Fruit fly (Drosophila melanogaster) whole organism, embryonic: ENCODE data around the gene Taf2.

Experiments used
- ATbp ChIP-seq: fragments of 200-800 bp; sonication (Bioruptor generic); optimal IDR thresholded peaks from 2 replicates; lab custom pipeline; 2017; ENCODE audit warnings: missing biosample characterization, mild to moderate bottlenecking, missing genetic modification characterization, missing genetic modification reagents
- Ada2b ChIP-seq: fragments of 200-800 bp; sonication (Bioruptor generic); IDR thresholded peaks from 2 replicates; pipeline ENCODE4 v1.3.6; 2022; ENCODE audit warnings: missing biosample characterization, missing genetic modification characterization
- Atf6 ChIP-seq: fragments of 200-800 bp; sonication (Bioruptor generic); IDR thresholded peaks from 2 replicates; pipeline ENCODE4 v1.3.6; 2022; ENCODE audit warnings: missing biosample characterization, missing genetic modification characterization
- CG13287 ChIP-seq: fragments of 200-800 bp; sonication (Bioruptor generic); IDR thresholded peaks from 2 replicates; pipeline ENCODE4 v1.3.6; 2022; ENCODE audit warnings: missing biosample characterization, missing genetic modification characterization; ENCODE audit not compliant: partially characterized antibody
- CG15514 ChIP-seq: fragments of 200-800 bp; sonication (Bioruptor generic); optimal IDR thresholded peaks from 3 replicates; lab custom pipeline; 2017; ENCODE audit warnings: missing biosample characterization, missing genetic modification characterization, mild to moderate bottlenecking, moderate library complexity, missing genetic modification reagents
- CG1602 ChIP-seq: fragments of 200-800 bp; sonication (Bioruptor generic); optimal IDR thresholded peaks from 3 replicates; lab custom pipeline; 2016; ENCODE audit warnings: missing biosample characterization, missing genetic modification characterization
- CG1603 ChIP-seq: fragments of 200-800 bp; sonication (Bioruptor generic); optimal IDR thresholded peaks from 2 replicates; lab custom pipeline; 2019; ENCODE audit warnings: missing biosample characterization, mild to moderate bottlenecking, missing genetic modification characterization, moderate library complexity
- CG16813 ChIP-seq: fragments of 200-800 bp; sonication (Bioruptor generic); IDR thresholded peaks from 3 replicates; pipeline ENCODE4 v1.3.6; 2022; ENCODE audit warnings: missing biosample characterization, missing genetic modification characterization; ENCODE audit not compliant: partially characterized antibody
- CG16863 ChIP-seq: fragments of 200-800 bp; sonication (Bioruptor generic); optimal IDR thresholded peaks from 3 replicates; lab custom pipeline; 2016; ENCODE audit warnings: missing biosample characterization, missing genetic modification characterization
- CG17328 ChIP-seq: fragments of 200-800 bp; sonication (Bioruptor generic); IDR thresholded peaks from 2 replicates; pipeline ENCODE4 v1.3.6; 2022; ENCODE audit warnings: missing biosample characterization, missing genetic modification characterization
- CG18011 ChIP-seq: fragments of 200-800 bp; sonication (Bioruptor generic); optimal IDR thresholded peaks from 2 replicates; lab custom pipeline; 2017; ENCODE audit warnings: missing biosample characterization, missing genetic modification characterization, mild to moderate bottlenecking, moderate library complexity, missing genotype
- CG2678 ChIP-seq: fragments of 200-800 bp; sonication (Bioruptor generic); optimal IDR thresholded peaks from 3 replicates; lab custom pipeline; 2019; ENCODE audit warnings: missing biosample characterization, mild to moderate bottlenecking, missing genetic modification characterization, moderate library complexity
- CG42726 ChIP-seq: fragments of 200-800 bp; sonication (Bioruptor generic); IDR thresholded peaks from 2 replicates; pipeline ENCODE4 v1.3.6; 2022; ENCODE audit warnings: missing biosample characterization, missing genetic modification characterization; ENCODE audit not compliant: partially characterized antibody
- CG4617 ChIP-seq: fragments of 200-800 bp; sonication (Bioruptor generic); optimal IDR thresholded peaks from 3 replicates; lab custom pipeline; 2016; ENCODE audit warnings: missing biosample characterization, missing genetic modification characterization, borderline replicate concordance
- CG6175 ChIP-seq: fragments of 200-800 bp; sonication (Bioruptor generic); IDR thresholded peaks from 3 replicates; pipeline ENCODE4 v1.3.6; 2022; ENCODE audit warnings: missing biosample characterization, missing genetic modification characterization
- CG8089 ChIP-seq: fragments of 200-800 bp; sonication (Bioruptor generic); optimal IDR thresholded peaks from 3 replicates; lab custom pipeline; 2016; ENCODE audit warnings: missing biosample characterization, missing genetic modification characterization
- Dip2 ChIP-seq: fragments of 200-800 bp; sonication (Bioruptor generic); IDR thresholded peaks from 2 replicates; pipeline ENCODE4 v1.3.6; 2022; ENCODE audit warnings: missing biosample characterization, missing genetic modification characterization
- Doc3 ChIP-seq: fragments of 200-800 bp; sonication (Bioruptor generic); IDR thresholded peaks from 3 replicates; pipeline ENCODE4 v1.3.6; 2022; ENCODE audit warnings: missing biosample characterization, missing genetic modification characterization; ENCODE audit not compliant: partially characterized antibody
- Dref ChIP-seq: fragments of 200-800 bp; sonication (Bioruptor generic); IDR thresholded peaks from 2 replicates; pipeline ENCODE4 v1.3.6; 2022; ENCODE audit warnings: missing biosample characterization, missing genetic modification characterization
- E2f1 ChIP-seq: fragments of 200-800 bp; sonication (Bioruptor generic); IDR thresholded peaks from 2 replicates; pipeline ENCODE4 v1.3.6; 2022; ENCODE audit warnings: missing biosample characterization, missing genetic modification characterization
- GATAe ChIP-seq: fragments of 200-800 bp; sonication (Bioruptor generic); conservative IDR thresholded peaks from 2 replicates; pipeline ENCODE4 v1.3.6; 2022; ENCODE audit warnings: missing biosample characterization, missing genetic modification characterization
- MTF-1 ChIP-seq: fragments of 200-800 bp; sonication (Bioruptor generic); optimal IDR thresholded peaks from 2 replicates; lab custom pipeline; 2018; ENCODE audit warnings: missing biosample characterization, mild to moderate bottlenecking, missing genetic modification characterization, borderline replicate concordance
- Max ChIP-seq: fragments of 200-800 bp; sonication (Bioruptor generic); optimal IDR thresholded peaks from 2 replicates; lab custom pipeline; 2016; ENCODE audit warnings: missing biosample characterization, mild to moderate bottlenecking, missing genetic modification characterization
- Med ChIP-seq: fragments of 200-800 bp; sonication (Bioruptor generic); peaks from one replicate; lab custom pipeline; 2016; ENCODE audit warnings: missing biosample characterization, missing genetic modification characterization, mild to moderate bottlenecking, inconsistent platforms, moderate library complexity
- NC2β ChIP-seq: fragments of 200-800 bp; sonication (Bioruptor generic); optimal IDR thresholded peaks from 2 replicates; lab custom pipeline; 2016; ENCODE audit warnings: missing biosample characterization, missing genetic modification characterization
- Rfx ChIP-seq: fragments of 200-800 bp; sonication (Bioruptor generic); IDR thresholded peaks from 2 replicates; pipeline ENCODE4 v1.3.6; 2022; ENCODE audit warnings: missing biosample characterization, missing genetic modification characterization
- ato ChIP-seq: fragments of 200-800 bp; sonication (Bioruptor generic); IDR thresholded peaks from 2 replicates; pipeline ENCODE4 v1.3.6; 2022; ENCODE audit warnings: missing biosample characterization, missing genetic modification characterization; ENCODE audit not compliant: partially characterized antibody
- cg ChIP-seq: fragments of 200-800 bp; sonication (Bioruptor generic); optimal IDR thresholded peaks from 3 replicates; lab custom pipeline; 2019; ENCODE audit warnings: missing biosample characterization, mild to moderate bottlenecking, missing genetic modification characterization, moderate library complexity
- h ChIP-seq: fragments of >200 bp; optimal IDR thresholded peaks from 2 replicates; lab custom pipeline; 2017
- inv ChIP-seq: fragments of 200-800 bp; sonication (Bioruptor generic); IDR thresholded peaks from 2 replicates; pipeline ENCODE4 v1.3.6; 2022; ENCODE audit warnings: missing biosample characterization, missing genetic modification characterization; ENCODE audit not compliant: partially characterized antibody
- jumu ChIP-seq: fragments of 200-800 bp; sonication (Bioruptor generic); optimal IDR thresholded peaks from 3 replicates; lab custom pipeline; 2016; ENCODE audit warnings: missing biosample characterization, missing genetic modification characterization
- kni ChIP-seq: fragments of 200-800 bp; sonication (Bioruptor generic); optimal IDR thresholded peaks from 3 replicates; lab custom pipeline; 2017; ENCODE audit warnings: mild to moderate bottlenecking, missing biosample characterization, missing genetic modification reagents, missing genetic modification characterization
- nom ChIP-seq: fragments of 200-800 bp; sonication (Bioruptor generic); optimal IDR thresholded peaks from 2 replicates; lab custom pipeline; 2017; ENCODE audit warnings: missing biosample characterization, missing genetic modification characterization, mild to moderate bottlenecking, moderate library complexity, missing genetic modification reagents
- otp ChIP-seq: fragments of 200-800 bp; sonication (Bioruptor generic); IDR thresholded peaks from 3 replicates; pipeline ENCODE4, ENCODE4 v1.3.6; 2022; ENCODE audit warnings: missing biosample characterization, missing genetic modification characterization
- pfk ChIP-seq: fragments of 200-800 bp; sonication (Bioruptor generic); optimal IDR thresholded peaks from 2 replicates; lab custom pipeline; 2018; ENCODE audit warnings: missing biosample characterization, mild to moderate bottlenecking, missing genetic modification characterization, moderate library complexity
- pzg ChIP-seq: fragments of 200-800 bp; sonication (Bioruptor generic); optimal IDR thresholded peaks from 3 replicates; lab custom pipeline; 2018; ENCODE audit warnings: missing biosample characterization, mild to moderate bottlenecking, missing genetic modification characterization, moderate library complexity
- schlank ChIP-seq: fragments of 200-800 bp; sonication (Bioruptor generic); optimal IDR thresholded peaks from 2 replicates; lab custom pipeline; 2018; ENCODE audit warnings: missing biosample characterization, mild to moderate bottlenecking, missing genetic modification characterization
- scrt ChIP-seq: fragments of 200-800 bp; sonication (Bioruptor generic); optimal IDR thresholded peaks from 2 replicates; lab custom pipeline; 2018; ENCODE audit warnings: missing biosample characterization, mild to moderate bottlenecking, missing genetic modification characterization, moderate library complexity
- slbo ChIP-seq: fragments of 200-800 bp; sonication (Bioruptor generic); IDR thresholded peaks from 2 replicates; pipeline ENCODE4 v1.3.6; 2022; ENCODE audit warnings: missing biosample characterization, missing genetic modification characterization
- so ChIP-seq: fragments of 200-800 bp; sonication (Bioruptor generic); IDR thresholded peaks from 3 replicates; pipeline ENCODE4 v1.3.6; 2022; ENCODE audit warnings: missing biosample characterization, missing genetic modification characterization
- ssp ChIP-seq: fragments of 200-800 bp; sonication (Bioruptor generic); IDR thresholded peaks from 2 replicates; pipeline ENCODE4 v1.3.6; 2022; ENCODE audit warnings: missing biosample characterization, missing genetic modification characterization
- sug ChIP-seq: fragments of 200-800 bp; optimal IDR thresholded peaks from 2 replicates; lab custom pipeline; 2019; ENCODE audit warnings: missing biosample characterization, mild to moderate bottlenecking, missing genetic modification characterization, moderate library complexity
- ttk ChIP-seq: fragments of 200-800 bp; sonication (Bioruptor generic); IDR thresholded peaks from 2 replicates; pipeline ENCODE4 v2.1.2; 2022; ENCODE audit warnings: missing biosample characterization, missing genetic modification characterization
- unc-4 ChIP-seq: fragments of 200-800 bp; sonication (Bioruptor generic); IDR thresholded peaks from 2 replicates; pipeline ENCODE4 v1.3.6; 2022; ENCODE audit warnings: missing biosample characterization, missing genetic modification characterization; ENCODE audit not compliant: partially characterized antibody
- wek ChIP-seq: fragments of 200-800 bp; sonication (Bioruptor generic); optimal IDR thresholded peaks from 3 replicates; lab custom pipeline; 2018; ENCODE audit warnings: missing biosample characterization, mild to moderate bottlenecking, missing genetic modification characterization, moderate library complexity
- zfh1 ChIP-seq: fragments of 200-800 bp; sonication (Bioruptor generic); IDR thresholded peaks from 3 replicates; pipeline ENCODE4 v1.3.6; 2022; ENCODE audit warnings: missing biosample characterization, missing genetic modification characterization

Gene Taf2

DNA sequence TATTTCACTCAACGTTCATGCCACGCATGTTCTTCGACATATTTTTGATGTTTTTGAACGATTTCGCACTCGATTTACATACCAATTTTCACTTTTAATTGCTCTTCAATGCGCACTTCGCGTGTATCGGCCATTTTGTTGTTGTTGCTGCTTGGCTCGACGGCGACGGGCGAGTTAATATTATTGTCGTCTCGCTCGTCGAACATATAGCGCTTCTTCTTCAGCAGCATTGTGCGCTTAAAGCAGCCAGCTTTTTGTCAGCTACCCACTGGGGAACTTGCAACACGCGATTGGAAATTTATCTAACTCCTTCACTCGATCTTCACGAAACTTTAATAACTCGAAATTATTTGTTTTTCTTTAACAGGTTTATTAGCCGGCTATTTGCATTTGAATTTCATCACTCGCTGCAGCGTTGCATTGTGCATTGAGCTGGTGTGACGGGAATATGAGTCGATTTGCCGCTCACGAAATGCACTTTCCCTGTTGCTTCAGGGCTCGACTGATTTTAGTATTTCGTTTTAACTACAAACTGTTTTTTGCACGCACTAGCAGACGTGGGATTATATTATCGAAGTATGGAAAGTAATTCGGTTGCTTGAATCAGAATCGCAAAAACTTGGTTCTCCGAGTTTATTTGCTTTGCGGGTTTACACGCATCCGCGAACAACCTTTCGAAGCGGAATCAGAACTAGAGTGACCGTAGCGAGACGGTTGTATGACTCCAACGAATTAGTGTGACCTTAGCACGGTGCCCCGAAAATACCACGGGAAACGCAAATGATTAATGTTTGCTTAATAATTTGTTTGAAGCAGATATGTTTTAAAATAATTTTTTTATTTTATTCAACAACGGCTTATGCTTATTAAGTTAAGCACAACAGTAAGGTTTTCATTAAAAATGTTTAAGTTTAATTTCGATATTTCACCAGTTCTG lies 33.6 kb downstream of the Taf2 start, which contains the start of gene RasGAP1 (continued):
- TF ChIP-seq ATbp (GFP tag; lab: Kevin White, UChicago) (peak; percentile 2), CG16863 (GFP tag; lab: Kevin White, UChicago) (no peak), MTF-1 (GFP tag; lab: Kevin White, UChicago) (peak; percentile 13), Atf6 (GFP tag; lab: Robert Waterston, UW) (0 out of 2 replicates have a peak, but pooled peaks have one; percentile 26), CG2678 (tag; lab: Kevin White, UChicago) (no peak), otp (no peak), Ada2b (GFP tag; lab: Robert Waterston, UW) (no peak), CG13287 (GFP tag; lab: Robert Waterston, UW) (peak; percentile 59), CG16813 (GFP tag; lab: Robert Waterston, UW) (peak; percentile 40; the same call in 1 of the 3 replicates), E2f1 (GFP tag; lab: Robert Waterston, UW) (no peak), ttk (GFP tag; lab: Robert Waterston, UW) (no peak), so (peak; percentile 43; the same call in 1 of the 3 replicates), Dip2 (GFP tag; lab: Robert Waterston, UW) (no peak), pfk (GFP tag; lab: Kevin White, UChicago) (no peak), h (lab: Kevin White, UChicago) (no peak), Doc3 (GFP tag; lab: Robert Waterston, UW) (0 out of 3 replicates have a peak, but pooled peaks have one; percentile 44), slbo (GFP tag; lab: Robert Waterston, UW) (peak; percentile 54), CG8089 (GFP tag; lab: Kevin White, UChicago) (no peak), ssp (GFP tag; lab: Robert Waterston, UW) (peak; percentile 26; the same call in 1 of the 2 replicates), Rfx (GFP tag; lab: Robert Waterston, UW) (0 out of 2 replicates have a peak, but pooled peaks have one; percentile 12), CG4617 (GFP tag; lab: Kevin White, UChicago) (peak; percentile 91), CG42726 (peak; percentile 30), Max (GFP tag; lab: Kevin White, UChicago) (peak; percentile 16), GATAe (no peak), scrt (GFP tag; lab: Kevin White, UChicago) (peak; percentile 87), schlank (tag; lab: Kevin White, UChicago) (no peak), unc-4 (GFP tag; lab: Robert Waterston, UW) (peak; percentile 71), NC2β (GFP tag; lab: Kevin White, UChicago) (no peak), CG1603 (peak; percentile 47), nom (GFP tag; lab: Kevin White, UChicago) (no peak), CG1602 (no peak), wek (GFP tag; lab: Kevin White, UChicago) (no peak), Dref (peak; percentile 56), zfh1 (GFP tag; lab: Robert Waterston, UW) (peak; percentile 37; the same call in 1 of the 3 replicates), jumu (GFP tag; lab: Kevin White, UChicago) (peak; percentile 18)

DNA sequence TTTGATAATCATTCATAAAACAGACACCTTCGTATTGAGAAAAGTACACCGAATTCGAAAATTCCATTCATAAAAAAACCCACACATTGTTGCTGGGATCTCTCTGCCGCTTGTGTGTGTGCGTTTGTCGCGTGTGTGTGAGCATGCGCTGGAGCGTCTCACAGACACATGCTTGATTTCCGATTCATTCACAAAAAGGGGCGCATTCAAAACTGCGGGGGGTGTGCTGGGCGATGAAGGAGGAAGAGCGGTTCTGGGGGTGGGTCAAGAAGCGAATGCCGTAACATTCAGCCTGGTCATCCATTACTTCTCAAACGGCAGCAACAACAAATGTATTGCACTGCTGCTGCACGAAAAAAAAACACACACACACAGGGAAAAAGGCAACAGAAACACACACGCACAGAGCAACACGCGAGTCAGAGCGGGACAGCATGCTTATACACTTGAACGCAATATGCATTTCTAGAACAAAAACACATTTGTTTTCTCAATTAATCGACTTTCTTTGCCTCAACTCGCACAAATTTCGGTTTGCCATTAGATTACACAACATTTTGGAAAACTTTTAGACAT lies 34.5 kb downstream of the Taf2 start:
- TF ChIP-seq CG18011 (GFP tag; lab: Kevin White, UChicago) (peak; percentile 95), sug (tag; lab: Kevin White, UChicago) (peak; percentile 80), pzg (peak; percentile 15), Med (GFP tag; lab: Kevin White, UChicago) (peak; percentile 68), CG17328 (GFP tag; lab: Robert Waterston, UW) (0 out of 2 replicates have a peak, but pooled peaks have one; percentile 23), CG1602 (no peak), CG6175 (peak; percentile 69; the same call in 2 of the 3 replicates), Dref (0 out of 2 replicates have a peak, but pooled peaks have one; percentile 7), inv (GFP tag; lab: Robert Waterston, UW) (no peak), CG15514 (GFP tag; lab: Kevin White, UChicago) (peak; percentile 16), cg (GFP tag; lab: Kevin White, UChicago) (peak; percentile 96), kni (peak; percentile 1), ato (0 out of 2 replicates have a peak, but pooled peaks have one; percentile 36)
